Worm (Caenorhabditis elegans) whole organism, L1 larva: ENCODE results near the gene Y75B12B.3.

ENCODE experiments used
- C34B4.2 ChIP-seq: sonication (generic microtip); optimal IDR thresholded peaks from 2 replicates; lab custom pipeline; 2017; ENCODE audit warnings: mild to moderate bottlenecking, missing genetic modification characterization, missing compliant biosample characterization
- F16B12.6 ChIP-seq: fragments of 150-350 bp; optimal IDR thresholded peaks from 2 replicates; lab custom pipeline; 2014; ENCODE audit warnings: missing biosample characterization, missing genetic modification characterization
- alr-1 ChIP-seq: fragments of 200-800 bp; sonication (Bioruptor generic); optimal IDR thresholded peaks from 2 replicates; lab custom pipeline; 2018; ENCODE audit warnings: borderline replicate concordance, mild to moderate bottlenecking, missing genetic modification characterization, missing compliant biosample characterization
- ama-1 ChIP-seq: fragments of 150-350 bp; optimal IDR thresholded peaks from 2 replicates; lab custom pipeline; 2014
- blmp-1 ChIP-seq: fragments of 150-350 bp; optimal IDR thresholded peaks from 2 replicates; lab custom pipeline; 2014; ENCODE audit warnings: missing biosample characterization, missing genetic modification characterization
- ceh-63 ChIP-seq: fragments of 200-800 bp; sonication (Bioruptor generic); optimal IDR thresholded peaks from 2 replicates; lab custom pipeline; 2018; ENCODE audit warnings: mild to moderate bottlenecking, missing genetic modification characterization, missing compliant biosample characterization
- ceh-8 ChIP-seq: fragments of 200-800 bp; sonication (Bioruptor generic); optimal IDR thresholded peaks from 2 replicates; lab custom pipeline; 2018; ENCODE audit warnings: mild to moderate bottlenecking, missing genetic modification characterization, moderate library complexity, missing compliant biosample characterization
- ceh-82 ChIP-seq, 3 experiments: fragments of 150-350 bp in 1 of 3; sonication (generic microtip) in 2 of 3; optimal IDR thresholded peaks; 2 replicates each; lab custom pipeline; 2014 to 2017; ENCODE audit warnings: missing biosample characterization in 3 of 3, missing genetic modification characterization in 3 of 3
- ceh-88 ChIP-seq: fragments of 200-800 bp; sonication (Bioruptor generic); IDR thresholded peaks from 2 replicates; pipeline ENCODE4 v1.3.6; 2022; ENCODE audit warnings: missing genetic modification characterization, missing compliant biosample characterization
- ces-1 ChIP-seq: fragments of 150-350 bp; optimal IDR thresholded peaks from 2 replicates; lab custom pipeline; 2014; ENCODE audit warnings: missing biosample characterization, missing genetic modification reagents, missing genetic modification characterization
- dsc-1 ChIP-seq: sonication (generic microtip); optimal IDR thresholded peaks from 2 replicates; lab custom pipeline; 2016; ENCODE audit warnings: mild to moderate bottlenecking, missing genetic modification characterization, missing compliant biosample characterization
- efl-3 ChIP-seq: fragments of 200-800 bp; sonication (Bioruptor generic); optimal IDR thresholded peaks from 2 replicates; lab custom pipeline; 2018; ENCODE audit warnings: mild to moderate bottlenecking, missing genetic modification characterization, missing compliant biosample characterization
- egl-13 ChIP-seq: sonication (generic microtip); optimal IDR thresholded peaks from 2 replicates; lab custom pipeline; 2016; ENCODE audit warnings: missing genotype, missing genetic modification reagents, missing genetic modification characterization, missing compliant biosample characterization
- elt-2 ChIP-seq: sonication (generic microtip); optimal IDR thresholded peaks from 2 replicates; lab custom pipeline; 2016; ENCODE audit warnings: missing genetic modification characterization, mild to moderate bottlenecking, inconsistent platforms, missing compliant biosample characterization, missing genetic modification reagents
- elt-3 ChIP-seq, 6 experiments: fragments of 150-350 bp in 1 of 6; sonication (generic microtip); optimal IDR thresholded peaks; 2 replicates each; lab custom pipeline; 2017 to 2018; ENCODE audit warnings: missing biosample characterization in 6 of 6, missing genetic modification characterization in 6 of 6, inconsistent platforms in 1 of 6
- ets-5 ChIP-seq: fragments of 200-800 bp; sonication (Bioruptor generic); IDR thresholded peaks from 2 replicates; pipeline ENCODE4 v1.3.6; 2022; ENCODE audit warnings: missing genetic modification characterization, missing compliant biosample characterization
- fkh-10 ChIP-seq: sonication (generic microtip); optimal IDR thresholded peaks from 2 replicates; lab custom pipeline; 2017; ENCODE audit warnings: missing biosample characterization, missing genetic modification reagents, missing genetic modification characterization
- fkh-4 ChIP-seq: sonication (generic microtip); optimal IDR thresholded peaks from 2 replicates; lab custom pipeline; 2016; ENCODE audit warnings: missing compliant biosample characterization, missing genetic modification characterization, borderline replicate concordance
- fkh-8 ChIP-seq: sonication (generic microtip); optimal IDR thresholded peaks from 2 replicates; lab custom pipeline; 2016; ENCODE audit warnings: mild to moderate bottlenecking, missing genetic modification characterization, missing compliant biosample characterization
- hlh-4 ChIP-seq: sonication (generic microtip); optimal IDR thresholded peaks from 2 replicates; lab custom pipeline; 2016; ENCODE audit warnings: mild to moderate bottlenecking, missing genetic modification characterization, missing compliant biosample characterization
- isw-1 ChIP-seq: fragments of 200-800 bp; sonication (Bioruptor generic); IDR thresholded peaks from 2 replicates; pipeline ENCODE4 v1.3.6; 2022; ENCODE audit warnings: missing genetic modification characterization, missing compliant biosample characterization
- jun-1 ChIP-seq: fragments of 150-350 bp; optimal IDR thresholded peaks from 2 replicates; lab custom pipeline; 2014; ENCODE audit warnings: missing biosample characterization, missing genetic modification reagents, missing genetic modification characterization
- mdl-1 ChIP-seq, 2 experiments: fragments of 150-350 bp; optimal IDR thresholded peaks; 2 replicates each; lab custom pipeline; 2014 to 2017; ENCODE audit warnings: missing biosample characterization in 2 of 2, missing genetic modification characterization in 2 of 2, inconsistent platforms in 1 of 2
- mef-2 ChIP-seq: fragments of 150-350 bp; optimal IDR thresholded peaks from 2 replicates; lab custom pipeline; 2014; ENCODE audit warnings: missing biosample characterization, missing genetic modification characterization
- mep-1 ChIP-seq: fragments of 150-350 bp; optimal IDR thresholded peaks from 2 replicates; lab custom pipeline; 2014; ENCODE audit warnings: missing biosample characterization, missing genetic modification characterization
- nhr-11 ChIP-seq: fragments of 150-350 bp; optimal IDR thresholded peaks from 2 replicates; lab custom pipeline; 2014; ENCODE audit warnings: missing biosample characterization, missing genetic modification characterization
- nhr-20 ChIP-seq: sonication (generic microtip); optimal IDR thresholded peaks from 2 replicates; lab custom pipeline; 2016; ENCODE audit warnings: mild to moderate bottlenecking, missing genetic modification characterization, missing compliant biosample characterization
- nhr-28 ChIP-seq: fragments of 150-350 bp; optimal IDR thresholded peaks from 2 replicates; lab custom pipeline; 2014; ENCODE audit warnings: missing biosample characterization, missing genetic modification characterization
- nhr-71 ChIP-seq: sonication (generic microtip); optimal IDR thresholded peaks from 2 replicates; lab custom pipeline; 2016; ENCODE audit warnings: mild to moderate bottlenecking, missing genetic modification characterization, moderate library complexity, missing compliant biosample characterization
- nhr-76 ChIP-seq: sonication (generic microtip); optimal IDR thresholded peaks from 2 replicates; lab custom pipeline; 2017; ENCODE audit warnings: missing biosample characterization, missing genetic modification characterization
- nhr-77 ChIP-seq: fragments of 150-350 bp; optimal IDR thresholded peaks from 2 replicates; lab custom pipeline; 2014; ENCODE audit warnings: missing biosample characterization, missing genetic modification characterization
- nhr-84 ChIP-seq: sonication (generic microtip); optimal IDR thresholded peaks from 2 replicates; lab custom pipeline; 2017; ENCODE audit warnings: missing biosample characterization, missing genetic modification characterization
- pag-3 ChIP-seq: sonication (generic microtip); optimal IDR thresholded peaks from 2 replicates; lab custom pipeline; 2017; ENCODE audit warnings: missing genetic modification characterization, mild to moderate bottlenecking, missing compliant biosample characterization, antibody characterized with exemption, borderline replicate concordance; ENCODE audit not compliant: insufficient read depth
- pax-3 ChIP-seq: fragments of 200-800 bp; sonication (Bioruptor generic); optimal IDR thresholded peaks from 2 replicates; lab custom pipeline; 2018; ENCODE audit warnings: mild to moderate bottlenecking, missing genetic modification characterization, moderate library complexity, missing compliant biosample characterization
- pqm-1 ChIP-seq: sonication (generic microtip); optimal IDR thresholded peaks from 3 replicates; lab custom pipeline; 2017; ENCODE audit warnings: missing biosample characterization, missing genetic modification characterization
- skn-1 ChIP-seq: fragments of 150-350 bp; optimal IDR thresholded peaks from 2 replicates; lab custom pipeline; 2014; ENCODE audit warnings: missing biosample characterization, missing genetic modification characterization
- snpc-4 ChIP-seq: fragments of 150-350 bp; optimal IDR thresholded peaks from 2 replicates; lab custom pipeline; 2014; ENCODE audit warnings: missing biosample characterization, missing genetic modification characterization
- snu-23 ChIP-seq: sonication (generic microtip); optimal IDR thresholded peaks from 2 replicates; lab custom pipeline; 2016; ENCODE audit warnings: missing genetic modification characterization, missing compliant biosample characterization
- sox-4 ChIP-seq: sonication (generic microtip); optimal IDR thresholded peaks from 2 replicates; lab custom pipeline; 2016; ENCODE audit warnings: missing genetic modification characterization, missing compliant biosample characterization
- sptf-1 ChIP-seq: fragments of 150-350 bp; optimal IDR thresholded peaks from 2 replicates; lab custom pipeline; 2014; ENCODE audit warnings: missing biosample characterization, missing genetic modification characterization
- sup-37 ChIP-seq: fragments of 200-800 bp; sonication (Bioruptor generic); optimal IDR thresholded peaks from 2 replicates; lab custom pipeline; 2018; ENCODE audit warnings: mild to moderate bottlenecking, missing genetic modification characterization, missing compliant biosample characterization
- swsn-7 ChIP-seq: sonication (generic microtip); optimal IDR thresholded peaks from 2 replicates; lab custom pipeline; 2016; ENCODE audit warnings: missing genetic modification characterization, missing compliant biosample characterization
- unc-130 ChIP-seq: fragments of 150-350 bp; optimal IDR thresholded peaks from 2 replicates; lab custom pipeline; 2017; ENCODE audit warnings: missing biosample characterization, missing genetic modification characterization, inconsistent platforms
- xbp-1 ChIP-seq: sonication (generic microtip); optimal IDR thresholded peaks from 2 replicates; lab custom pipeline; 2016; ENCODE audit warnings: missing genetic modification characterization, missing compliant biosample characterization
- ztf-11 ChIP-seq, 2 experiments: sonication (generic microtip); optimal IDR thresholded peaks; 2 replicates each; lab custom pipeline; 2016 to 2017; ENCODE audit warnings: missing genetic modification characterization in 2 of 2, missing biosample characterization in 1 of 2, missing compliant biosample characterization in 1 of 2
- ztf-4 ChIP-seq: fragments of 150-350 bp; optimal IDR thresholded peaks from 2 replicates; lab custom pipeline; 2014; ENCODE audit warnings: missing biosample characterization, missing genetic modification characterization

The Y75B12B.3 gene

ce11 chrV:15190903-15191302 lies 4.8 kb upstream of the Y75B12B.3 start, which contains the start of gene Y75B12B.11 (continued):
- TF ChIP-seq dsc-1 (tag; lab: Kevin White, UChicago) (peak; percentile 66), jun-1 (tag; lab: Kevin White, UChicago) (peak; percentile 45), mdl-1 (tag; optimal IDR thresholded peaks at IDR 0.05; lab: Kevin White, UChicago) (peak in 1 of 2 experiments; percentile 51), alr-1 (tag; lab: Kevin White, UChicago) (no peak), ceh-8 (GFP tag; lab: Kevin White, UChicago) (no peak), pqm-1 (no peak), skn-1 (tag; lab: Kevin White, UChicago) (peak; percentile 67), isw-1 (GFP tag; lab: Robert Waterston, UW) (no peak), sox-4 (tag; lab: Kevin White, UChicago) (no peak), fkh-10 (GFP tag; lab: Kevin White, UChicago) (no peak), egl-13 (tag; lab: Kevin White, UChicago) (no peak), fkh-4 (peak; percentile 9), sup-37 (GFP tag; lab: Kevin White, UChicago) (no peak), nhr-77 (tag; lab: Kevin White, UChicago) (peak; percentile 45), nhr-11 (tag; lab: Kevin White, UChicago) (no peak), unc-130 (tag; lab: Kevin White, UChicago) (no peak), swsn-7 (tag; lab: Kevin White, UChicago) (peak; percentile 70), ces-1 (GFP tag; lab: Kevin White, UChicago) (no peak), nhr-84 (tag; lab: Kevin White, UChicago) (no peak), sptf-1 (tag; lab: Kevin White, UChicago) (no peak), fkh-8 (peak; percentile 88), nhr-76 (tag; lab: Kevin White, UChicago) (no peak), snu-23 (GFP tag; lab: Kevin White, UChicago) (peak; percentile 78), ztf-4 (tag; lab: Kevin White, UChicago) (peak; percentile 78), ceh-63 (GFP tag; lab: Kevin White, UChicago) (no peak), snpc-4 (tag; lab: Kevin White, UChicago) (peak; percentile 56), elt-3 (tag; optimal IDR thresholded peaks at IDR 0.05; lab: Kevin White, UChicago) (peak in 2 of 6 experiments; percentile 46 to 48), ztf-11 (tag; optimal IDR thresholded peaks at IDR 0.05; lab: Kevin White, UChicago) (peak in 1 of 2 experiments; percentile 33), pax-3 (peak; percentile 86), ets-5 (GFP tag; lab: Robert Waterston, UW) (no peak), xbp-1 (tag; lab: Kevin White, UChicago) (peak; percentile 57), mep-1 (tag; lab: Kevin White, UChicago) (peak; percentile 79), blmp-1 (tag; lab: Kevin White, UChicago) (no peak), ama-1 (lab: Kevin White, UChicago) (peak; percentile 86), elt-2 (tag; lab: Kevin White, UChicago) (peak; percentile 57), nhr-71 (peak; percentile 87), efl-3 (GFP tag; lab: Kevin White, UChicago) (no peak), mef-2 (tag; lab: Kevin White, UChicago) (peak; percentile 39), ceh-88 (no peak), F16B12.6 (tag; lab: Kevin White, UChicago) (peak; percentile 34), pag-3 (tag; lab: Kevin White, UChicago) (no peak), hlh-4 (tag; lab: Kevin White, UChicago) (no peak), nhr-20 (tag; lab: Kevin White, UChicago) (peak; percentile 79), C34B4.2 (tag; lab: Kevin White, UChicago) (peak; percentile 29), nhr-28 (tag; lab: Kevin White, UChicago) (no peak), ceh-82 (tag; optimal IDR thresholded peaks at IDR 0.05; lab: Kevin White, UChicago) (peak; percentile 33 to 64 (median 37))
